Worm (Caenorhabditis elegans) whole organism, L1 larva: ENCODE results near the gene srw-62.

ENCODE experiments used
- C04F5.9 ChIP-seq: sonication (generic microtip); optimal IDR thresholded peaks from 2 replicates; lab custom pipeline; 2016; ENCODE audit warnings: missing genetic modification characterization, missing compliant biosample characterization
- C16A3.4 ChIP-seq: fragments of 150-350 bp; optimal IDR thresholded peaks from 2 replicates; lab custom pipeline; 2014; ENCODE audit warnings: missing biosample characterization, missing genetic modification characterization
- C34B4.2 ChIP-seq: sonication (generic microtip); optimal IDR thresholded peaks from 2 replicates; lab custom pipeline; 2017; ENCODE audit warnings: mild to moderate bottlenecking, missing genetic modification characterization, missing compliant biosample characterization
- F16B12.6 ChIP-seq: fragments of 150-350 bp; optimal IDR thresholded peaks from 2 replicates; lab custom pipeline; 2014; ENCODE audit warnings: missing biosample characterization, missing genetic modification characterization
- alr-1 ChIP-seq: fragments of 200-800 bp; sonication (Bioruptor generic); optimal IDR thresholded peaks from 2 replicates; lab custom pipeline; 2018; ENCODE audit warnings: borderline replicate concordance, mild to moderate bottlenecking, missing genetic modification characterization, missing compliant biosample characterization
- aly-2 ChIP-seq: fragments of 150-350 bp; optimal IDR thresholded peaks from 2 replicates; lab custom pipeline; 2014; ENCODE audit warnings: missing biosample characterization, missing genetic modification characterization
- ama-1 ChIP-seq: fragments of 150-350 bp; optimal IDR thresholded peaks from 2 replicates; lab custom pipeline; 2014
- blmp-1 ChIP-seq: fragments of 150-350 bp; optimal IDR thresholded peaks from 2 replicates; lab custom pipeline; 2014; ENCODE audit warnings: missing biosample characterization, missing genetic modification characterization
- ceh-63 ChIP-seq: fragments of 200-800 bp; sonication (Bioruptor generic); optimal IDR thresholded peaks from 2 replicates; lab custom pipeline; 2018; ENCODE audit warnings: mild to moderate bottlenecking, missing genetic modification characterization, missing compliant biosample characterization
- ces-1 ChIP-seq: fragments of 150-350 bp; optimal IDR thresholded peaks from 2 replicates; lab custom pipeline; 2014; ENCODE audit warnings: missing biosample characterization, missing genetic modification reagents, missing genetic modification characterization
- dsc-1 ChIP-seq: sonication (generic microtip); optimal IDR thresholded peaks from 2 replicates; lab custom pipeline; 2016; ENCODE audit warnings: mild to moderate bottlenecking, missing genetic modification characterization, missing compliant biosample characterization
- efl-3 ChIP-seq: fragments of 200-800 bp; sonication (Bioruptor generic); optimal IDR thresholded peaks from 2 replicates; lab custom pipeline; 2018; ENCODE audit warnings: mild to moderate bottlenecking, missing genetic modification characterization, missing compliant biosample characterization
- elt-2 ChIP-seq: sonication (generic microtip); optimal IDR thresholded peaks from 2 replicates; lab custom pipeline; 2016; ENCODE audit warnings: missing genetic modification characterization, mild to moderate bottlenecking, inconsistent platforms, missing compliant biosample characterization, missing genetic modification reagents
- elt-3 ChIP-seq, 6 experiments: fragments of 150-350 bp in 1 of 6; sonication (generic microtip); optimal IDR thresholded peaks; 2 replicates each; lab custom pipeline; 2017 to 2018; ENCODE audit warnings: missing biosample characterization in 6 of 6, missing genetic modification characterization in 6 of 6, inconsistent platforms in 1 of 6
- ets-5 ChIP-seq: fragments of 200-800 bp; sonication (Bioruptor generic); IDR thresholded peaks from 2 replicates; pipeline ENCODE4 v1.3.6; 2022; ENCODE audit warnings: missing genetic modification characterization, missing compliant biosample characterization
- fkh-4 ChIP-seq: sonication (generic microtip); optimal IDR thresholded peaks from 2 replicates; lab custom pipeline; 2016; ENCODE audit warnings: missing compliant biosample characterization, missing genetic modification characterization, borderline replicate concordance
- fkh-8 ChIP-seq: sonication (generic microtip); optimal IDR thresholded peaks from 2 replicates; lab custom pipeline; 2016; ENCODE audit warnings: mild to moderate bottlenecking, missing genetic modification characterization, missing compliant biosample characterization
- fos-1 ChIP-seq: fragments of 150-350 bp; optimal IDR thresholded peaks from 2 replicates; lab custom pipeline; 2014; ENCODE audit warnings: missing biosample characterization, missing genetic modification characterization
- hlh-4 ChIP-seq: sonication (generic microtip); optimal IDR thresholded peaks from 2 replicates; lab custom pipeline; 2016; ENCODE audit warnings: mild to moderate bottlenecking, missing genetic modification characterization, missing compliant biosample characterization
- irx-1 ChIP-seq: sonication (generic microtip); optimal IDR thresholded peaks from 2 replicates; lab custom pipeline; 2016; ENCODE audit warnings: missing genetic modification characterization, missing compliant biosample characterization
- jun-1 ChIP-seq: fragments of 150-350 bp; optimal IDR thresholded peaks from 2 replicates; lab custom pipeline; 2014; ENCODE audit warnings: missing biosample characterization, missing genetic modification reagents, missing genetic modification characterization
- lin-13 ChIP-seq: fragments of 150-350 bp; optimal IDR thresholded peaks from 2 replicates; lab custom pipeline; 2014; ENCODE audit warnings: missing biosample characterization, missing genetic modification reagents, missing genetic modification characterization
- lin-14 ChIP-seq: fragments of 200-800 bp; sonication (Bioruptor generic); optimal IDR thresholded peaks from 2 replicates; lab custom pipeline; 2018; ENCODE audit warnings: mild to moderate bottlenecking, missing genetic modification characterization, moderate library complexity, missing compliant biosample characterization
- lin-35 ChIP-seq, 2 experiments: fragments of 150-350 bp; optimal IDR thresholded peaks; 2 replicates each; lab custom pipeline; 2014; ENCODE audit warnings: missing biosample characterization in 2 of 2, missing genetic modification characterization in 2 of 2, missing genetic modification reagents in 2 of 2
- lin-39 ChIP-seq: fragments of 150-350 bp; optimal IDR thresholded peaks from 2 replicates; lab custom pipeline; 2014; ENCODE audit warnings: missing biosample characterization, missing genetic modification reagents, missing genetic modification characterization
- lir-3 ChIP-seq: sonication (generic microtip); optimal IDR thresholded peaks from 2 replicates; lab custom pipeline; 2016; ENCODE audit warnings: mild to moderate bottlenecking, missing genetic modification characterization, moderate library complexity, missing compliant biosample characterization; ENCODE audit not compliant: poor library complexity
- lsy-2 ChIP-seq, 2 experiments: fragments of 150-350 bp; optimal IDR thresholded peaks; 2 replicates each; lab custom pipeline; 2014; ENCODE audit warnings: missing biosample characterization in 2 of 2, missing genetic modification characterization in 2 of 2
- mdl-1 ChIP-seq, 2 experiments: fragments of 150-350 bp; optimal IDR thresholded peaks; 2 replicates each; lab custom pipeline; 2014 to 2017; ENCODE audit warnings: missing biosample characterization in 2 of 2, missing genetic modification characterization in 2 of 2, inconsistent platforms in 1 of 2
- mef-2 ChIP-seq: fragments of 150-350 bp; optimal IDR thresholded peaks from 2 replicates; lab custom pipeline; 2014; ENCODE audit warnings: missing biosample characterization, missing genetic modification characterization
- nhr-12 ChIP-seq: sonication (generic microtip); optimal IDR thresholded peaks from 2 replicates; lab custom pipeline; 2017; ENCODE audit warnings: missing biosample characterization, missing genetic modification characterization
- nhr-19 ChIP-seq: fragments of 200-800 bp; sonication (Bioruptor generic); conservative IDR thresholded peaks from 2 replicates; pipeline ENCODE4 v1.3.6; 2022; ENCODE audit warnings: missing genetic modification characterization, missing compliant biosample characterization
- nhr-20 ChIP-seq: sonication (generic microtip); optimal IDR thresholded peaks from 2 replicates; lab custom pipeline; 2016; ENCODE audit warnings: mild to moderate bottlenecking, missing genetic modification characterization, missing compliant biosample characterization
- nhr-237 ChIP-seq: fragments of 150-350 bp; optimal IDR thresholded peaks from 2 replicates; lab custom pipeline; 2014; ENCODE audit warnings: missing biosample characterization, missing genetic modification characterization
- nhr-28 ChIP-seq: fragments of 150-350 bp; optimal IDR thresholded peaks from 2 replicates; lab custom pipeline; 2014; ENCODE audit warnings: missing biosample characterization, missing genetic modification characterization
- nhr-47 ChIP-seq: sonication (generic microtip); optimal IDR thresholded peaks from 2 replicates; lab custom pipeline; 2016; ENCODE audit warnings: mild to moderate bottlenecking, missing genetic modification characterization, moderate library complexity, missing compliant biosample characterization
- nhr-77 ChIP-seq: fragments of 150-350 bp; optimal IDR thresholded peaks from 2 replicates; lab custom pipeline; 2014; ENCODE audit warnings: missing biosample characterization, missing genetic modification characterization
- nhr-85 ChIP-seq: sonication (generic microtip); peaks from one replicate; lab custom pipeline; 2016; ENCODE audit warnings: missing genetic modification characterization, inconsistent platforms, missing compliant biosample characterization
- pag-3 ChIP-seq: sonication (generic microtip); optimal IDR thresholded peaks from 2 replicates; lab custom pipeline; 2017; ENCODE audit warnings: missing genetic modification characterization, mild to moderate bottlenecking, missing compliant biosample characterization, antibody characterized with exemption, borderline replicate concordance; ENCODE audit not compliant: insufficient read depth
- pax-3 ChIP-seq: fragments of 200-800 bp; sonication (Bioruptor generic); optimal IDR thresholded peaks from 2 replicates; lab custom pipeline; 2018; ENCODE audit warnings: mild to moderate bottlenecking, missing genetic modification characterization, moderate library complexity, missing compliant biosample characterization
- pqm-1 ChIP-seq: sonication (generic microtip); optimal IDR thresholded peaks from 3 replicates; lab custom pipeline; 2017; ENCODE audit warnings: missing biosample characterization, missing genetic modification characterization
- rnt-1 ChIP-seq: sonication (generic microtip); optimal IDR thresholded peaks from 2 replicates; lab custom pipeline; 2016; ENCODE audit warnings: mild to moderate bottlenecking, missing genetic modification characterization, moderate library complexity, missing compliant biosample characterization
- skn-1 ChIP-seq: fragments of 150-350 bp; optimal IDR thresholded peaks from 2 replicates; lab custom pipeline; 2014; ENCODE audit warnings: missing biosample characterization, missing genetic modification characterization
- snpc-4 ChIP-seq: fragments of 150-350 bp; optimal IDR thresholded peaks from 2 replicates; lab custom pipeline; 2014; ENCODE audit warnings: missing biosample characterization, missing genetic modification characterization
- snu-23 ChIP-seq: sonication (generic microtip); optimal IDR thresholded peaks from 2 replicates; lab custom pipeline; 2016; ENCODE audit warnings: missing genetic modification characterization, missing compliant biosample characterization
- sptf-1 ChIP-seq: fragments of 150-350 bp; optimal IDR thresholded peaks from 2 replicates; lab custom pipeline; 2014; ENCODE audit warnings: missing biosample characterization, missing genetic modification characterization
- swsn-7 ChIP-seq: sonication (generic microtip); optimal IDR thresholded peaks from 2 replicates; lab custom pipeline; 2016; ENCODE audit warnings: missing genetic modification characterization, missing compliant biosample characterization
- tbx-2 ChIP-seq: sonication (generic microtip); optimal IDR thresholded peaks from 2 replicates; lab custom pipeline; 2016; ENCODE audit warnings: missing genetic modification characterization, missing compliant biosample characterization
- unc-30 ChIP-seq: sonication (generic microtip); optimal IDR thresholded peaks from 2 replicates; lab custom pipeline; 2017; ENCODE audit warnings: missing biosample characterization, missing genetic modification characterization
- unc-62 ChIP-seq: fragments of 150-350 bp; optimal IDR thresholded peaks from 2 replicates; lab custom pipeline; 2014; ENCODE audit warnings: missing biosample characterization, missing genetic modification reagents, missing genetic modification characterization
- vab-15 ChIP-seq: sonication (generic microtip); optimal IDR thresholded peaks from 2 replicates; lab custom pipeline; 2017; ENCODE audit warnings: missing genotype, mild to moderate bottlenecking, missing genetic modification characterization, missing compliant biosample characterization
- xbp-1 ChIP-seq: sonication (generic microtip); optimal IDR thresholded peaks from 2 replicates; lab custom pipeline; 2016; ENCODE audit warnings: missing genetic modification characterization, missing compliant biosample characterization
- zip-4 ChIP-seq: fragments of 200-800 bp; sonication (Bioruptor generic); optimal IDR thresholded peaks from 2 replicates; lab custom pipeline; 2018; ENCODE audit warnings: mild to moderate bottlenecking, missing genetic modification characterization, moderate library complexity, missing compliant biosample characterization
- ztf-11 ChIP-seq, 2 experiments: sonication (generic microtip); optimal IDR thresholded peaks; 2 replicates each; lab custom pipeline; 2016 to 2017; ENCODE audit warnings: missing genetic modification characterization in 2 of 2, missing biosample characterization in 1 of 2, missing compliant biosample characterization in 1 of 2
- ztf-4 ChIP-seq: fragments of 150-350 bp; optimal IDR thresholded peaks from 2 replicates; lab custom pipeline; 2014; ENCODE audit warnings: missing biosample characterization, missing genetic modification characterization

Gene srw-62

ce11 chrII:7873843-7874372 lies 48.7 kb downstream of the srw-62 start, which contains the start of gene T01H3.3 (continued):
- TF ChIP-seq unc-30 (tag; lab: Kevin White, UChicago) (no peak), nhr-28 (tag; lab: Kevin White, UChicago) (no peak), pax-3 (no peak), ces-1 (GFP tag; lab: Kevin White, UChicago) (no peak), nhr-20 (tag; lab: Kevin White, UChicago) (peak; percentile 43), ztf-11 (tag; optimal IDR thresholded peaks at IDR 0.05; lab: Kevin White, UChicago) (no peak), mdl-1 (tag; optimal IDR thresholded peaks at IDR 0.05; lab: Kevin White, UChicago) (no peak), ama-1 (lab: Kevin White, UChicago) (no peak), C04F5.9 (no peak), lin-14 (GFP tag; lab: Kevin White, UChicago) (peak; percentile 52), nhr-47 (tag; lab: Kevin White, UChicago) (peak; percentile 52), nhr-12 (tag; lab: Kevin White, UChicago) (no peak), pqm-1 (tag; lab: Kevin White, UChicago) (no peak), alr-1 (no peak), lin-13 (GFP tag; lab: Kevin White, UChicago) (peak; percentile 36), dsc-1 (tag; lab: Kevin White, UChicago) (peak; percentile 33), nhr-77 (tag; lab: Kevin White, UChicago) (no peak), elt-2 (tag; lab: Kevin White, UChicago) (no peak), nhr-85 (tag; lab: Kevin White, UChicago) (peak; percentile 39), pag-3 (tag; lab: Kevin White, UChicago) (no peak), ets-5 (GFP tag; lab: Robert Waterston, UW) (no peak), elt-3 (tag; optimal IDR thresholded peaks at IDR 0.05; lab: Kevin White, UChicago) (peak in 2 of 6 experiments; percentile 12 to 43), efl-3 (GFP tag; lab: Kevin White, UChicago) (no peak), mef-2 (tag; lab: Kevin White, UChicago) (no peak), lsy-2 (tag; optimal IDR thresholded peaks at IDR 0.05; lab: Kevin White, UChicago) (peak; percentile 68 to 87), unc-62 (GFP tag; lab: Kevin White, UChicago) (no peak), fos-1 (tag; lab: Kevin White, UChicago) (no peak), skn-1 (peak; percentile 25), C16A3.4 (peak; percentile 50), C34B4.2 (tag; lab: Kevin White, UChicago) (no peak), fkh-4 (tag; lab: Kevin White, UChicago) (no peak), tbx-2 (peak; percentile 34), F16B12.6 (tag; lab: Kevin White, UChicago) (peak; percentile 58), hlh-4 (tag; lab: Kevin White, UChicago) (no peak), ceh-63 (GFP tag; lab: Kevin White, UChicago) (no peak), jun-1 (no peak), lin-39 (tag; lab: Kevin White, UChicago) (no peak), snpc-4 (tag; lab: Kevin White, UChicago) (no peak), vab-15 (tag; lab: Kevin White, UChicago) (no peak), lin-35 (GFP tag; optimal IDR thresholded peaks at IDR 0.05; lab: Kevin White, UChicago) (peak; percentile 57 to 59), rnt-1 (tag; lab: Kevin White, UChicago) (peak; percentile 40), xbp-1 (tag; lab: Kevin White, UChicago) (peak; percentile 53), swsn-7 (tag; lab: Kevin White, UChicago) (peak; percentile 58), blmp-1 (tag; lab: Kevin White, UChicago) (no peak), lir-3 (tag; lab: Kevin White, UChicago) (no peak), irx-1 (no peak), aly-2 (tag; lab: Kevin White, UChicago) (no peak), fkh-8 (no peak), snu-23 (GFP tag; lab: Kevin White, UChicago) (peak; percentile 73), ztf-4 (tag; lab: Kevin White, UChicago) (no peak), nhr-237 (tag; lab: Kevin White, UChicago) (no peak), sptf-1 (tag; lab: Kevin White, UChicago) (no peak), nhr-19 (GFP tag; lab: Robert Waterston, UW) (peak; percentile 41; the same call in 1 of the 2 replicates), zip-4 (GFP tag; lab: Kevin White, UChicago) (no peak)
